Worm (Caenorhabditis elegans) whole organism, young adult: ENCODE measurements around the gene nhr-199.

Experiments used
- cebp-1 ChIP-seq, 2 experiments: fragments of 200-800 bp in 1 of 2; sonication (Bioruptor generic) in 1 of 2; sonication (generic microtip) in 1 of 2; IDR thresholded peaks in 1 of 2; optimal IDR thresholded peaks in 1 of 2; 2 replicates each; pipeline versions ENCODE4 v1.3.6 to Lab custom; 2017 to 2022; ENCODE audit warnings: missing compliant biosample characterization in 2 of 2, missing genetic modification characterization in 2 of 2, mild to moderate bottlenecking in 1 of 2, missing genetic modification reagents in 1 of 2, moderate library complexity in 1 of 2
- die-1 ChIP-seq: sonication (generic microtip); optimal IDR thresholded peaks from 2 replicates; lab custom pipeline; 2016; ENCODE audit warnings: missing genotype, mild to moderate bottlenecking, missing genetic modification characterization, missing compliant biosample characterization
- unc-62 ChIP-seq: fragments of 150-350 bp; optimal IDR thresholded peaks from 2 replicates; lab custom pipeline; 2014; ENCODE audit warnings: missing biosample characterization, missing genetic modification reagents, missing genetic modification characterization

DNA sequence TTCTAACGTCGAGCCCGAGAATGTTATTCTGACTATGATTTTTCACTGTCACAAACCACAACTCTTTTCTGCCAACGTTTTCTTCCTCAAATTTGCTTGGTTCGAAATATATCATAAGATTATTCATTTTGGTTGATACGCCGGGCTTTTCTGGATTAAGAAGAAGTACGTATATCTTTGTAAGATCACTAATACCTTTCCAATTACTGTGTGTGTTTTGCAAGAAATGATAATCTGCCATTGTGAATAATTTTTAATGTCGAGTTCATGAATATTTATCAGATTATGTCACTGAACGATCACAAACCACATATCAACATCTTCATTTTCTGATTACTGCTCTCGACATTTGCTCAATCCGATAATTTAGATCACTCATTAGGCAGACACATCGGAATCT, 14.1 kb downstream of the nhr-199 start, which contains the start of gene nhr-196:
- TF ChIP-seq unc-62 (no peak), die-1 (tag; lab: Kevin White, UChicago) (no peak), cebp-1 (GFP tag; IDR thresholded peaks at IDR 0.05; lab: Robert Waterston, UW) (no peak), cebp-1 (tag; optimal IDR thresholded peaks at IDR 0.05; lab: Kevin White, UChicago) (no peak)
